Worm (Caenorhabditis elegans): ENCODE data around the gene Y39B6A.1.

- TF ChIP-seq dao-5 (tag; optimal IDR thresholded peaks at IDR 0.05) = no peak
- no peak for TF ChIP-seq him-1 (tag; optimal IDR thresholded peaks at IDR 0.05)
- TF ChIP-seq W03F9.2 (tag; optimal IDR thresholded peaks at IDR 0.05) = no peak
Measured at ce11 chrV:19178896-19179295, 24.5 kb downstream of the Y39B6A.1 start.

Data from whole organism, L4/young adult.